Worm (Caenorhabditis elegans): Measurements from ENCODE around the gene ugt-42.

ugt-42 gene

DNA sequence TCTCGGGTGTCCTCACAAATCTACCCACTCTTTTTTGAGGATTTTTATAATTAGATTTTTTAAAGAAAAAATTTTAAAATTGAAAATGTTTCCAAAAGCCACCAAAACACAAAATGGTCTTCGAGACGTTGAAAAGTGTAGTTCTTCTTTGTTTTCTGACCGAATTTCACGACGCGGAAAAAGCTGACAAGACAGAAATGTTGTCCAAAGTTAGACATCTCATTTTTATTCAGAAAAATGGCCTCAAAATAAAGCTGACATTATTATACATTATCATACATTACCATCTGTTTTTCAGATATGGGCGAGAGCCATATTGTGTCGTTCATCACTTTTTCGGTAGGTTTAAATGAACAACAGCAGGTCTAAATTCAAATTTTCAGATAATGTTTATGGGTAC is 32.7 kb downstream of the ugt-42 start, which contains the start of gene srx-22:
Gene srx-22, plus strand, starts transcription at position 301 of the 400 bp plus-strand sequence.
- TF ChIP-seq jun-1 (tag; optimal IDR thresholded peaks at IDR 0.05), result no peak
- TF ChIP-seq nhr-28 (tag; optimal IDR thresholded peaks at IDR 0.05), result no peak
- TF ChIP-seq pqm-1 (tag; optimal IDR thresholded peaks at IDR 0.05), result no peak
- no peak for TF ChIP-seq ceh-9 (tag; optimal IDR thresholded peaks at IDR 0.05)
- TF ChIP-seq lin-15B (tag; optimal IDR thresholded peaks at IDR 0.05), result no peak
- TF ChIP-seq nhr-237 (tag; optimal IDR thresholded peaks at IDR 0.05), result no peak
- no peak for TF ChIP-seq ceh-16 (tag; optimal IDR thresholded peaks at IDR 0.05)
- no peak for TF ChIP-seq nhr-12 (tag; optimal IDR thresholded peaks at IDR 0.05)
- no peak for TF ChIP-seq sea-2 (GFP tag; optimal IDR thresholded peaks at IDR 0.05)
- no peak for TF ChIP-seq egl-5 (tag; optimal IDR thresholded peaks at IDR 0.05)
- TF ChIP-seq ztf-4 (tag; optimal IDR thresholded peaks at IDR 0.05), result no peak
- no peak for TF ChIP-seq aly-2 (tag; optimal IDR thresholded peaks at IDR 0.05)
- no peak for TF ChIP-seq nfya-1 (tag; optimal IDR thresholded peaks at IDR 0.05; ENCODE audit: insufficient read depth)

DNA sequence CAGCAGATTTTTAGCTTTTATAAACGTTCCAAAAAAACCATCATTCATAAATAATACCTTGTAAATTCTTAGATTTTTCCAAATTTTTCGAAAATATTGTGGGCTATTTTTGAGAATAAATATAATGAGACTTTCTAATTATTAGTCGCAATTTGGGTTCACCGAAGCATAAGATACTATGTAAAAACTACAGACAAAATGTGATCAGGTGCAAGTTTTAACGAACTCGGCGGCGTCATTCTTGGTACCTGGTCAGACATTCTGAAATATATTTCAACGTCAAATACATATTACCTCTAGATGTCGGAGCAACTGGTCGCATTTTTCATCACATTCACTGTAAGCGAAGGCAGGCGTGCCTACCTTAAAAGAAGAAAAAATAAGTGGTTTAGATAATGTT is 35.0 kb downstream of the ugt-42 start, which contains the start of gene srx-23:
Gene srx-23, plus strand, starts transcription at position 301 of the 400 bp plus-strand sequence.
- no peak for TF ChIP-seq lin-15B (tag; optimal IDR thresholded peaks at IDR 0.05)
- TF ChIP-seq ZK546.5 (tag; optimal IDR thresholded peaks at IDR 0.05), result no peak
- no peak for TF ChIP-seq pqm-1 (tag; optimal IDR thresholded peaks at IDR 0.05)
- no peak for TF ChIP-seq ceh-28 (tag; optimal IDR thresholded peaks at IDR 0.05)
- no peak for TF ChIP-seq zag-1 (tag; optimal IDR thresholded peaks at IDR 0.05)
- TF ChIP-seq fos-1 (tag; optimal IDR thresholded peaks at IDR 0.05), result no peak
- TF ChIP-seq elt-2 (tag; optimal IDR thresholded peaks at IDR 0.05), result no peak
- TF ChIP-seq nhr-23 (tag; optimal IDR thresholded peaks at IDR 0.05), result no peak
- TF ChIP-seq elt-3 (tag; optimal IDR thresholded peaks at IDR 0.05), result no peak
- no peak for TF ChIP-seq egl-27 (tag; optimal IDR thresholded peaks at IDR 0.05)
- no peak for TF ChIP-seq unc-62 (GFP tag; optimal IDR thresholded peaks at IDR 0.05)
- TF ChIP-seq ceh-16 (tag; optimal IDR thresholded peaks at IDR 0.05), result no peak
- no peak for TF ChIP-seq jun-1 (tag; optimal IDR thresholded peaks at IDR 0.05)
- no peak for TF ChIP-seq nhr-77 (tag; optimal IDR thresholded peaks at IDR 0.05)
- TF ChIP-seq nhr-237 (tag; optimal IDR thresholded peaks at IDR 0.05), result no peak
- no peak for TF ChIP-seq tbx-2 (tag; optimal IDR thresholded peaks at IDR 0.05)

DNA sequence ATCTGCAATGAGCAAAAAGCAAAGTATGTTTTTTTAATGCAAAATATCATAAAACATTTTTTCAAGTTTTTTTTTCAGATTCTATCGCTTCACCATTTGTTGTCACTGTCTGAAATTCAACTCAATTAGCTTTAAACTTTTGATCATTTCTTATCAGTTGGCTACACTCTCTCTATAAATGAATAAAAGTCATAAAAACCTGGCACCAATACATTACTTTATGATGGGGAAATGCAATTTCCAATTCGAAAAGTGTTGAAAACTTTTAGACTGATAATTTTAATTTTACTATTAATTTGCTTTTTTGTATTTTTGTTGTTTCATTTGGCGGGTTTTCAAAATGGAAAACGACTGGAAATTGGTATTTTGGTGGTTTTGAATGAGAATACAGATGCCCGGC is 36.9 kb downstream of the ugt-42 start, which contains the start of gene F31F4.1:
Gene F31F4.1, plus strand, starts transcription at position 203 of the 400 bp plus-strand sequence.
- peak; percentile 66 for TF ChIP-seq elt-2 (tag; optimal IDR thresholded peaks at IDR 0.05)
- TF ChIP-seq pqm-1 (tag; optimal IDR thresholded peaks at IDR 0.05), result peak; percentile 44
- no peak for TF ChIP-seq nhr-43 (tag; optimal IDR thresholded peaks at IDR 0.05; ENCODE audit: poor library complexity, severe bottlenecking)

DNA sequence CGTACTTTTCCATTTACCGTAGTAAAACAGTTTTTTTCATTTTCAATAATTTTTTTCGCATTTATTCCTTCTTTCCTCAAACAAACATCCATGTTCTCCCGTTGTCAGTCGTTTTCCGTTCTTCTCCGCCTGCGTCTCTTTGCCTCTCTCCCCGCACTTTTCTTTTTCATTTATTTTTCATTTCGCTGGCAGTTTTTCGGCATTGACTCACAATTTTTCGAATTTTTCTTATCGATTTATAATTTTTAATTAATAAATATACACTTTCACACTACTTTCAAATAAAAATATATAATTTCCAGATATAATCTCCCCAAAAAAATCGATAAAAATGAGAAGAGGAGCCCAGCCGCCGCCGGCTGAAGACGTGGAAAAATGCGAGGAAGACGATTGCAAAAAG is 40.4 kb downstream of the ugt-42 start, which contains the start of gene H25P19.1:
Gene H25P19.1, plus strand, starts transcription at position 301 of the 400 bp plus-strand sequence.
- no peak for TF ChIP-seq nhr-43 (tag; optimal IDR thresholded peaks at IDR 0.05; ENCODE audit: poor library complexity, severe bottlenecking)
- TF ChIP-seq ceh-9 (tag; optimal IDR thresholded peaks at IDR 0.05), result no peak
- TF ChIP-seq elt-2 (tag; optimal IDR thresholded peaks at IDR 0.05), result no peak
- TF ChIP-seq jun-1 (tag; optimal IDR thresholded peaks at IDR 0.05), result no peak
- no peak for TF ChIP-seq pqm-1 (tag; optimal IDR thresholded peaks at IDR 0.05)
- TF ChIP-seq ztf-4 (tag; optimal IDR thresholded peaks at IDR 0.05), result no peak
- TF ChIP-seq sea-2 (GFP tag; optimal IDR thresholded peaks at IDR 0.05), result no peak
- no peak for TF ChIP-seq mdl-1 (tag; optimal IDR thresholded peaks at IDR 0.05)
- TF ChIP-seq snpc-4 (tag; optimal IDR thresholded peaks at IDR 0.05), result no peak
- TF ChIP-seq nhr-11 (tag; optimal IDR thresholded peaks at IDR 0.05), result no peak
- no peak for TF ChIP-seq ceh-16 (tag; optimal IDR thresholded peaks at IDR 0.05)
- TF ChIP-seq hmg-11 (tag; optimal IDR thresholded peaks at IDR 0.05), result no peak
- no peak for TF ChIP-seq egl-5 (tag; optimal IDR thresholded peaks at IDR 0.05)
- TF ChIP-seq nhr-76 (tag; optimal IDR thresholded peaks at IDR 0.05), result no peak
- TF ChIP-seq nhr-25 (tag; optimal IDR thresholded peaks at IDR 0.05), result no peak
- TF ChIP-seq daf-12 (tag; optimal IDR thresholded peaks at IDR 0.05), result no peak

DNA sequence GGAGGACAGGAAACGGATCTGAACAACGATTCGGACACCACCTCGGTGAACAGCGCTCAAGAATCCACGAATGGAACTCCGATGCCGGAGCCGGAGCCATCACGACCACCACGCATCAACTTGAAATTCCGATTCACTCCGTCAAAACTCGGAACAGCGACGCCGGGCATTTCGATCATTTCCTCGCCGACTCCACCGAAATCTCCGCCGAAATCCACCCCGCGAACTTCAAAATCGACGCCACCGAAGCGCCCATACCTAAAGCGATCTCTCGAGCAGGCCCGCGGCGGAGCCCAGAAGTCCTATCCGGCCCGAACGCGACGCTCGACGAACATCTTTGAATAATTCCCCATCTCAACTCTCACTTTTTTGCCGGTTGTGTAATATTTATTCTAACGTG is 42.5 kb downstream of the ugt-42 start:
- TF ChIP-seq fkh-10 (GFP tag; optimal IDR thresholded peaks at IDR 0.05) (no peak), skn-1 (tag; optimal IDR thresholded peaks at IDR 0.05) (no peak), R02D3.7 (tag; optimal IDR thresholded peaks at IDR 0.05) (no peak), lsy-12 (tag; optimal IDR thresholded peaks at IDR 0.05) (no peak), pha-4 (tag; optimal IDR thresholded peaks at IDR 0.05) (no peak), egl-27 (tag; optimal IDR thresholded peaks at IDR 0.05) (no peak), nhr-76 (tag; optimal IDR thresholded peaks at IDR 0.05) (no peak), pqm-1 (tag; optimal IDR thresholded peaks at IDR 0.05) (no peak), nhr-28 (tag; optimal IDR thresholded peaks at IDR 0.05) (no peak), eor-1 (tag; optimal IDR thresholded peaks at IDR 0.05) (no peak), nhr-77 (tag; optimal IDR thresholded peaks at IDR 0.05) (no peak), ceh-9 (tag; optimal IDR thresholded peaks at IDR 0.05) (no peak), unc-62 (GFP tag; optimal IDR thresholded peaks at IDR 0.05) (no peak)
